Fruit fly (Drosophila melanogaster) whole organism, embryonic: ENCODE results near the gene Moca-cyp.

Experiments used
- Awh ChIP-seq: fragments of 200-800 bp; sonication (Bioruptor generic); IDR thresholded peaks from 2 replicates; pipeline ENCODE4, ENCODE4 v1.3.6; 2022; ENCODE audit warnings: missing biosample characterization, missing genetic modification characterization
- Bteb2 ChIP-seq: fragments of 200-800 bp; sonication (Bioruptor generic); optimal IDR thresholded peaks from 2 replicates; lab custom pipeline; 2016; ENCODE audit warnings: missing biosample characterization, missing genetic modification characterization
- CG12299 ChIP-seq: fragments of 200-800 bp; sonication (Bioruptor generic); optimal IDR thresholded peaks from 2 replicates; lab custom pipeline; 2018; ENCODE audit warnings: missing biosample characterization, mild to moderate bottlenecking, missing genetic modification characterization
- CG12391 ChIP-seq: fragments of 200-800 bp; sonication (Bioruptor generic); optimal IDR thresholded peaks from 3 replicates; lab custom pipeline; 2018; ENCODE audit warnings: missing biosample characterization, mild to moderate bottlenecking, missing genetic modification characterization, moderate library complexity
- CG14441 ChIP-seq: fragments of 200-800 bp; sonication (Bioruptor generic); IDR thresholded peaks from 2 replicates; pipeline ENCODE4 v1.3.6; 2022; ENCODE audit warnings: missing biosample characterization, missing genetic modification characterization
- CG1602 ChIP-seq: fragments of 200-800 bp; sonication (Bioruptor generic); optimal IDR thresholded peaks from 3 replicates; lab custom pipeline; 2016; ENCODE audit warnings: missing biosample characterization, missing genetic modification characterization
- CG16815 ChIP-seq: fragments of 200-800 bp; sonication (Bioruptor generic); optimal IDR thresholded peaks from 3 replicates; lab custom pipeline; 2017; ENCODE audit warnings: missing biosample characterization, mild to moderate bottlenecking, missing genetic modification characterization
- CG17361 ChIP-seq: fragments of 200-800 bp; sonication (Bioruptor generic); IDR thresholded peaks from 3 replicates; pipeline ENCODE4 v1.3.6; 2022; ENCODE audit warnings: missing biosample characterization, missing genetic modification characterization
- CG2712 ChIP-seq: fragments of 200-800 bp; optimal IDR thresholded peaks from 3 replicates; lab custom pipeline; 2019; ENCODE audit warnings: missing biosample characterization, mild to moderate bottlenecking, missing genetic modification characterization, moderate library complexity
- CG32772 ChIP-seq: fragments of 200-800 bp; sonication (Bioruptor generic); IDR thresholded peaks from 2 replicates; pipeline ENCODE4 v1.3.6; 2022; ENCODE audit warnings: missing biosample characterization, missing genetic modification characterization
- CG4707 ChIP-seq: fragments of 200-800 bp; sonication (Bioruptor generic); optimal IDR thresholded peaks from 2 replicates; lab custom pipeline; 2018; ENCODE audit warnings: missing biosample characterization, mild to moderate bottlenecking, missing genetic modification characterization, moderate library complexity
- CG7556 ChIP-seq: fragments of 200-800 bp; sonication (Bioruptor generic); optimal IDR thresholded peaks from 2 replicates; lab custom pipeline; 2017; ENCODE audit warnings: missing biosample characterization, mild to moderate bottlenecking, missing genetic modification characterization
- CG8281 ChIP-seq: fragments of 200-800 bp; sonication (Bioruptor generic); optimal IDR thresholded peaks from 2 replicates; lab custom pipeline; 2018; ENCODE audit warnings: missing biosample characterization, mild to moderate bottlenecking, missing genetic modification characterization, moderate library complexity
- CG9437 ChIP-seq: fragments of 200-800 bp; sonication (Bioruptor generic); optimal IDR thresholded peaks from 2 replicates; lab custom pipeline; 2018; ENCODE audit warnings: missing biosample characterization, mild to moderate bottlenecking, missing genetic modification characterization
- Chrac-16 ChIP-seq: fragments of 200-800 bp; sonication (Bioruptor generic); optimal IDR thresholded peaks from 3 replicates; lab custom pipeline; 2016; ENCODE audit warnings: missing biosample characterization, missing genetic modification characterization
- Dbx ChIP-seq: fragments of 200-800 bp; sonication (Bioruptor generic); IDR thresholded peaks from 3 replicates; pipeline ENCODE4 v1.3.6; 2022; ENCODE audit warnings: missing biosample characterization, missing genetic modification characterization
- Dfd ChIP-seq, 2 experiments: fragments of >200 bp; optimal IDR thresholded peaks; 2 replicates each; lab custom pipeline; 2017; ENCODE audit warnings: missing biosample characterization in 2 of 2, missing genetic modification characterization in 2 of 2
- GATAe ChIP-seq: fragments of 200-800 bp; sonication (Bioruptor generic); conservative IDR thresholded peaks from 2 replicates; pipeline ENCODE4 v1.3.6; 2022; ENCODE audit warnings: missing biosample characterization, missing genetic modification characterization
- MBD-R2 ChIP-seq: fragments of 200-800 bp; sonication (Bioruptor generic); IDR thresholded peaks from 2 replicates; pipeline ENCODE4 v1.3.6; 2022; ENCODE audit warnings: missing biosample characterization, missing genetic modification characterization
- Mad ChIP-seq: fragments of 200-800 bp; sonication (Bioruptor generic); optimal IDR thresholded peaks from 2 replicates; lab custom pipeline; 2016; ENCODE audit warnings: missing biosample characterization, missing genetic modification characterization
- Max ChIP-seq: fragments of 200-800 bp; sonication (Bioruptor generic); optimal IDR thresholded peaks from 2 replicates; lab custom pipeline; 2016; ENCODE audit warnings: missing biosample characterization, mild to moderate bottlenecking, missing genetic modification characterization
- Sox100B ChIP-seq: fragments of 200-800 bp; sonication (Bioruptor generic); optimal IDR thresholded peaks from 3 replicates; lab custom pipeline; 2018; ENCODE audit warnings: missing biosample characterization, mild to moderate bottlenecking, missing genetic modification characterization
- Trl ChIP-seq, 3 experiments: fragments of >200 bp in 2 of 3; fragments of 200-800 bp in 1 of 3; sonication (Bioruptor generic) in 1 of 3; optimal IDR thresholded peaks; 2 replicates in 1 of 3; 3 replicates in 2 of 3; lab custom pipeline; 2016 to 2017; ENCODE audit warnings: missing biosample characterization in 1 of 3, missing genetic modification characterization in 1 of 3
- al ChIP-seq: fragments of 200-800 bp; sonication (Bioruptor generic); IDR thresholded peaks from 2 replicates; pipeline ENCODE4 v1.3.6; 2022; ENCODE audit warnings: missing biosample characterization, missing genetic modification characterization
- cato ChIP-seq: fragments of 200-800 bp; sonication (Bioruptor generic); optimal IDR thresholded peaks from 2 replicates; lab custom pipeline; 2016; ENCODE audit warnings: missing biosample characterization, missing genetic modification characterization, borderline replicate concordance
- corto ChIP-seq: fragments of 200-800 bp; sonication (Bioruptor generic); optimal IDR thresholded peaks from 2 replicates; lab custom pipeline; 2016; ENCODE audit warnings: missing biosample characterization, mild to moderate bottlenecking, missing genetic modification characterization, moderate library complexity
- crol ChIP-seq: fragments of 200-800 bp; sonication (Bioruptor generic); IDR thresholded peaks from 2 replicates; pipeline ENCODE4 v1.3.6; 2022; ENCODE audit warnings: missing biosample characterization, missing genetic modification characterization
- dmrt99B ChIP-seq: fragments of 200-800 bp; sonication (Bioruptor generic); optimal IDR thresholded peaks from 2 replicates; lab custom pipeline; 2018; ENCODE audit warnings: missing biosample characterization, mild to moderate bottlenecking, missing genetic modification characterization, moderate library complexity
- kni ChIP-seq: fragments of 200-800 bp; sonication (Bioruptor generic); optimal IDR thresholded peaks from 3 replicates; lab custom pipeline; 2017; ENCODE audit warnings: mild to moderate bottlenecking, missing biosample characterization, missing genetic modification reagents, missing genetic modification characterization
- pb ChIP-seq: fragments of 200-800 bp; sonication (Bioruptor generic); optimal IDR thresholded peaks from 3 replicates; lab custom pipeline; 2016; ENCODE audit warnings: missing biosample characterization, missing genetic modification characterization
- salm ChIP-seq: fragments of 200-800 bp; sonication (Bioruptor generic); optimal IDR thresholded peaks from 2 replicates; lab custom pipeline; 2018; ENCODE audit warnings: missing biosample characterization, mild to moderate bottlenecking, missing genetic modification characterization
- stwl ChIP-seq: fragments of 200-800 bp; sonication (Bioruptor generic); optimal IDR thresholded peaks from 3 replicates; lab custom pipeline; 2018; ENCODE audit warnings: missing biosample characterization, mild to moderate bottlenecking, missing genetic modification characterization, moderate library complexity
- unpg ChIP-seq: fragments of 200-800 bp; sonication (Bioruptor generic); optimal IDR thresholded peaks from 3 replicates; lab custom pipeline; 2018; ENCODE audit warnings: missing biosample characterization, mild to moderate bottlenecking, missing genetic modification characterization, moderate library complexity
- vvl ChIP-seq: fragments of 200-800 bp; sonication (Bioruptor generic); IDR thresholded peaks from 2 replicates; pipeline ENCODE4 v1.3.6; 2022; ENCODE audit warnings: missing biosample characterization, missing genetic modification characterization
- z ChIP-seq: fragments of 200-800 bp; sonication (Bioruptor generic); IDR thresholded peaks from 3 replicates; pipeline ENCODE4 v1.3.6; 2022; ENCODE audit warnings: missing biosample characterization, missing genetic modification characterization

Moca-cyp gene

dm6 chr3R:28339654-28340605 lies at the start of gene Moca-cyp, which contains the start of gene Gfat2 (continued):
- TF ChIP-seq MBD-R2 (peak; percentile 72), CG12391 (tag; lab: Kevin White, UChicago) (peak; percentile 73)

dm6 chr3R:28291038-28291437 lies 49.1 kb upstream of the Moca-cyp start, which contains the start of gene Mst98Ca:
Gene Mst98Ca (plus strand): TSS chr3R:28291338.
- no peak for TF ChIP-seq CG14441 (GFP tag; lab: Robert Waterston, UW)
- no peak for TF ChIP-seq Chrac-16 (GFP tag; lab: Kevin White, UChicago)
- no peak for TF ChIP-seq Awh
- no peak for TF ChIP-seq CG2712 (tag; lab: Kevin White, UChicago)
- TF ChIP-seq Bteb2: no peak
- TF ChIP-seq CG9437 (GFP tag; lab: Kevin White, UChicago): no peak
- TF ChIP-seq CG1602 (GFP tag; lab: Kevin White, UChicago): no peak
- TF ChIP-seq crol (GFP tag; lab: Robert Waterston, UW): no peak
- no peak for TF ChIP-seq CG12299 (tag; lab: Kevin White, UChicago)
- no peak for TF ChIP-seq Dbx (GFP tag; lab: Robert Waterston, UW)
- TF ChIP-seq GATAe (GFP tag; lab: Robert Waterston, UW): no peak
- TF ChIP-seq Trl (optimal IDR thresholded peaks at IDR 0.05; lab: Kevin White, UChicago): no peak
- TF ChIP-seq Trl (GFP tag; optimal IDR thresholded peaks at IDR 0.05; lab: Kevin White, UChicago): no peak
- no peak for TF ChIP-seq Mad
- TF ChIP-seq Dfd (GFP tag; optimal IDR thresholded peaks at IDR 0.05; lab: Kevin White, UChicago): no peak
- no peak for TF ChIP-seq corto (GFP tag; lab: Kevin White, UChicago)
- no peak for TF ChIP-seq CG7556 (GFP tag; lab: Kevin White, UChicago)
- no peak for TF ChIP-seq stwl

- no peak for TF ChIP-seq pb (GFP tag; lab: Kevin White, UChicago)
- TF ChIP-seq cato (GFP tag; lab: Kevin White, UChicago): no peak
- TF ChIP-seq CG4707 (GFP tag; lab: Kevin White, UChicago): no peak
- TF ChIP-seq CG32772 (GFP tag; lab: Robert Waterston, UW): no peak
- no peak for TF ChIP-seq salm
- no peak for TF ChIP-seq kni
- TF ChIP-seq Max (GFP tag; lab: Kevin White, UChicago): no peak
- no peak for TF ChIP-seq unpg
- TF ChIP-seq al (GFP tag; lab: Robert Waterston, UW): no peak
- TF ChIP-seq CG17361 (GFP tag; lab: Robert Waterston, UW): no peak
- no peak for TF ChIP-seq dmrt99B (tag; lab: Kevin White, UChicago)
- no peak for TF ChIP-seq CG8281
- TF ChIP-seq vvl (GFP tag; lab: Robert Waterston, UW): no peak
- TF ChIP-seq Sox100B: no peak
- TF ChIP-seq CG16815 (GFP tag; lab: Kevin White, UChicago): no peak
- TF ChIP-seq z: no peak
Observed at dm6 chr3R:28292498-28292897, 47.6 kb upstream of the Moca-cyp start, which contains the start of gene Mst98Cb. Gene Mst98Cb (plus strand): TSS chr3R:28292798.
